Worm (Caenorhabditis elegans) whole organism, mixed stage, embryonic: ENCODE measurements around the gene npp-18.

Experiments
- blmp-1 ChIP-seq: fragments of 150-350 bp; optimal IDR thresholded peaks from 2 replicates; lab custom pipeline; 2014; ENCODE audit warnings: missing biosample characterization, missing genetic modification characterization
- hlh-1 ChIP-seq: fragments of 150-350 bp; optimal IDR thresholded peaks from 2 replicates; lab custom pipeline; 2014; ENCODE audit warnings: missing biosample characterization, missing genetic modification reagents, missing genetic modification characterization
- mls-2 ChIP-seq: sonication (generic microtip); optimal IDR thresholded peaks from 2 replicates; lab custom pipeline; 2016; ENCODE audit warnings: mild to moderate bottlenecking, missing genetic modification characterization, moderate library complexity, missing compliant biosample characterization
- nhr-12 ChIP-seq: fragments of 150-350 bp; optimal IDR thresholded peaks from 2 replicates; lab custom pipeline; 2014; ENCODE audit warnings: missing biosample characterization, missing genetic modification characterization
- nhr-28 ChIP-seq: fragments of 150-350 bp; optimal IDR thresholded peaks from 2 replicates; lab custom pipeline; 2014; ENCODE audit warnings: missing biosample characterization, missing genetic modification characterization
- nhr-76 ChIP-seq: sonication (generic microtip); optimal IDR thresholded peaks from 2 replicates; lab custom pipeline; 2017; ENCODE audit warnings: missing biosample characterization, missing genetic modification characterization
- pha-4 ChIP-seq: fragments of 150-350 bp; optimal IDR thresholded peaks from 2 replicates; lab custom pipeline; 2018; ENCODE audit warnings: missing biosample characterization, missing genetic modification reagents, missing genetic modification characterization
- snpc-4 ChIP-seq: fragments of 150-350 bp; optimal IDR thresholded peaks from 2 replicates; lab custom pipeline; 2014; ENCODE audit warnings: missing biosample characterization, missing genetic modification characterization
- unc-39 ChIP-seq: fragments of 150-350 bp; optimal IDR thresholded peaks from 2 replicates; lab custom pipeline; 2014; ENCODE audit warnings: missing biosample characterization, missing genetic modification characterization

DNA sequence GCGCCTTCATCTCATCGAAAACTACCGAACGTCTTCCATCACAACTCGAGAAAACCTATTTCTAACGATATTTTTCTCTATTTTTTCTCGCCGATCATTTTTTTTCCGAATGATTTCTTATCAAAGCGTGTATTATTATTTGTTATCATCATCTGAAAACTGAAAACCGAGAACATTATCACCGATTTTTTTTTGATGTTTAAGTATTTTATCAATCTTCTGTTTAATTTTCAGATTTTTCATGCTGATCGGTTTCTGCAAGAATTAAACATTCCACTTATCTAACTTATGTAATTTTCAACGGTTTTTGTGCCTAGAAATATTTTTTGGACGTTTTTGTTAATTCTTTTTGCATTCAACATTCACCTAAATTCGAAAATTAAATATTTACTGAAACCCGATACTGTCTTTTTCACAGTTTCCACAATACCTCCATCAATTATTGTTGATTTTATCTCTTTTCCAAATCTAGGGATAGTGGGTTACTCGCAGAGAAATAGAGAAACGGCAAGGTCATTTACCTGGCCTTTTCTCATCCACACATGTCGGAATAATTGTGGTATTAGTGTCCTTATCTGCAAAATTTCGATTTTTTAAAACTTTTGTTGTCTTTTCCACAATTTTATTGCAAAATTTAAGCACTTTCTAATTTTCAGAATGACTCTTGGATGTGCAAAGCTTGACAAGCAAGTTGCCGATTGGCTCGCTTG, 2.2 kb downstream of the npp-18 start, which contains the start of gene pgm-2:
- TF ChIP-seq blmp-1 (tag; lab: Kevin White, UChicago) (no peak), nhr-12 (tag; lab: Kevin White, UChicago) (no peak), hlh-1 (tag; lab: Kevin White, UChicago) (no peak), pha-4 (tag; lab: Kevin White, UChicago) (no peak), nhr-76 (tag; lab: Kevin White, UChicago) (no peak), mls-2 (tag; lab: Kevin White, UChicago) (no peak), nhr-28 (tag; lab: Kevin White, UChicago) (no peak), snpc-4 (tag; lab: Kevin White, UChicago) (no peak), unc-39 (tag; lab: Kevin White, UChicago) (no peak)
